Fruit fly (Drosophila melanogaster): ENCODE measurements around the gene Chc.

The Chc gene

dm6 chrX:15866799-15867412 is 31.6 kb upstream of the Chc start (continued):
- TF ChIP-seq Chrac-16 (GFP tag; optimal IDR thresholded peaks at IDR 0.05), result no peak
- no peak for TF ChIP-seq CG31388 (GFP tag; optimal IDR thresholded peaks at IDR 0.05)
- TF ChIP-seq stwl (tag; optimal IDR thresholded peaks at IDR 0.05), result peak; percentile 48
- TF ChIP-seq rib (GFP tag; IDR thresholded peaks at IDR 0.05), result no peak
- no peak for TF ChIP-seq Eip74EF (GFP tag; optimal IDR thresholded peaks at IDR 0.05)
- no peak for TF ChIP-seq CG17612 (GFP tag; IDR thresholded peaks at IDR 0.05)
- TF ChIP-seq CG2116 (GFP tag; optimal IDR thresholded peaks at IDR 0.05), result peak; percentile 97
- no peak for TF ChIP-seq jigr1 (GFP tag; IDR thresholded peaks at IDR 0.05)
- TF ChIP-seq CG11247 (GFP tag; IDR thresholded peaks at IDR 0.05), result no peak
- no peak for TF ChIP-seq Sin3A (optimal IDR thresholded peaks at IDR 0.05)
- no peak for TF ChIP-seq Dip2 (GFP tag; IDR thresholded peaks at IDR 0.05)
- no peak for TF ChIP-seq CG7786 (GFP tag; optimal IDR thresholded peaks at IDR 0.05)
- no peak for TF ChIP-seq CG2889 (GFP tag; IDR thresholded peaks at IDR 0.05)
- no peak for TF ChIP-seq bab2 (GFP tag; optimal IDR thresholded peaks at IDR 0.05)
- TF ChIP-seq zen (tag; optimal IDR thresholded peaks at IDR 0.05), result no peak
- TF ChIP-seq CG9727 (GFP tag; optimal IDR thresholded peaks at IDR 0.05), result no peak
- no peak for TF ChIP-seq Kr (GFP tag; optimal IDR thresholded peaks at IDR 0.05)
- TF ChIP-seq unpg (GFP tag; optimal IDR thresholded peaks at IDR 0.05), result no peak
- peak; percentile 14 for TF ChIP-seq CG2712 (tag; optimal IDR thresholded peaks at IDR 0.05)
- no peak for TF ChIP-seq CG11723 (GFP tag; optimal IDR thresholded peaks at IDR 0.05)
- TF ChIP-seq Ets65A (GFP tag), result no peak
- TF ChIP-seq CG8944 (GFP tag; optimal IDR thresholded peaks at IDR 0.05), result no peak
- no peak for TF ChIP-seq Hand (GFP tag; optimal IDR thresholded peaks at IDR 0.05)
- no peak for TF ChIP-seq CG18476 (GFP tag; optimal IDR thresholded peaks at IDR 0.05)
- no peak for TF ChIP-seq CG15479 (GFP tag; optimal IDR thresholded peaks at IDR 0.05)
- TF ChIP-seq ash1 (GFP tag; optimal IDR thresholded peaks at IDR 0.05), result no peak
- TF ChIP-seq zf30C (GFP tag; optimal IDR thresholded peaks at IDR 0.05), result no peak
- no peak for TF ChIP-seq pum (GFP tag; optimal IDR thresholded peaks at IDR 0.05)
- no peak for TF ChIP-seq stc (GFP tag; IDR thresholded peaks at IDR 0.05)
- TF ChIP-seq chif (GFP tag; optimal IDR thresholded peaks at IDR 0.05), result no peak
- TF ChIP-seq CG15269 (tag; optimal IDR thresholded peaks at IDR 0.05), result no peak
- TF ChIP-seq CG2678 (tag; optimal IDR thresholded peaks at IDR 0.05), result no peak
- TF ChIP-seq ftz-f1 (GFP tag; optimal IDR thresholded peaks at IDR 0.05), result no peak
- TF ChIP-seq her (GFP tag; optimal IDR thresholded peaks at IDR 0.05), result no peak
- TF ChIP-seq CG15514 (GFP tag; optimal IDR thresholded peaks at IDR 0.05), result no peak
- TF ChIP-seq ATbp (GFP tag; optimal IDR thresholded peaks at IDR 0.05), result no peak
- TF ChIP-seq dysf (GFP tag; IDR thresholded peaks at IDR 0.05), result no peak
- TF ChIP-seq CG32767 (GFP tag; IDR thresholded peaks at IDR 0.05), result no peak
- TF ChIP-seq CG30020 (tag; optimal IDR thresholded peaks at IDR 0.05), result peak; percentile 62
- TF ChIP-seq dmrt11E (tag; optimal IDR thresholded peaks at IDR 0.05), result no peak
- TF ChIP-seq en (GFP tag; optimal IDR thresholded peaks at IDR 0.05), result no peak
- TF ChIP-seq CG42726 (GFP tag; IDR thresholded peaks at IDR 0.05; ENCODE audit: partially characterized antibody), result no peak
- no peak for TF ChIP-seq CG7556 (GFP tag; optimal IDR thresholded peaks at IDR 0.05)
- TF ChIP-seq az2 (GFP tag; optimal IDR thresholded peaks at IDR 0.05), result no peak
- no peak for TF ChIP-seq ab (GFP tag; optimal IDR thresholded peaks at IDR 0.05)
- no peak for TF ChIP-seq CG9817 (tag; optimal IDR thresholded peaks at IDR 0.05)
- no peak for TF ChIP-seq CG15696 (tag; optimal IDR thresholded peaks at IDR 0.05)
- no peak for TF ChIP-seq CG17359 (tag; optimal IDR thresholded peaks at IDR 0.05)
- peak; percentile 9 for TF ChIP-seq CG1603 (tag; optimal IDR thresholded peaks at IDR 0.05)
- TF ChIP-seq mirr (GFP tag; optimal IDR thresholded peaks at IDR 0.05), result no peak
- TF ChIP-seq CG11504 (tag; optimal IDR thresholded peaks at IDR 0.05), result no peak

All from whole organism, embryonic.